Fruit fly (Drosophila melanogaster) Kc167 (cell line): Measurements from ENCODE around the gene kto.

Source experiments
- h ChIP-seq: fragments of >200 bp; optimal IDR thresholded peaks from 3 replicates; lab custom pipeline; 2018; ENCODE audit warnings: missing external identifiers
- insv ChIP-seq: fragments of >200 bp; optimal IDR thresholded peaks from 3 replicates; lab custom pipeline; 2018; ENCODE audit warnings: missing external identifiers
- psq ChIP-seq: fragments of >200 bp; optimal IDR thresholded peaks from 2 replicates; lab custom pipeline; 2017; ENCODE audit warnings: missing external identifiers

DNA sequence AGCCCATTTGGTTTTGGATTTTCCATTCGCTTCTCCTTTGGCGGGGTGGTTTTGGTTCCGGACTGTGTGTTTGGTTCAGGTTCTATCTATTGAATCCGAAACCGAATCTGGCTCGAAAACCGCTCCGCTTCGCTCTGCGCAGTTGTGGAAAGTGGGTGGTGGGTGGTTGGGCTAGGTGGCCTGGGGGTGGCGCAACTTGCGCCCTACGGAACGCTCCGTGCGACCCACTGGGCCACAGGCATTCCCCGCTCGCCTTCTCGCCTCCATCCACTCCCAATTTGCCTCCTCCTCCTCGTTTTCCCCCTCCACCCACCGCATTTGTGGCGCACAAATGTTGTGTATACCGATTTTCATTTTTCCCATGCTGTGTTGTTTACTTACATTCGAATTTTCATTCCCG, 17.7 kb upstream of the kto start:
- TF ChIP-seq h (lab: Kevin White, UChicago) (no peak), psq (no peak), insv (no peak)
